Worm (Caenorhabditis elegans) whole organism, L1 larva: ENCODE data around the gene nhr-153.
A peak's percentile ranks its signal among the peaks of the same experiment; 100 is the strongest.

Experiments
- C34B4.2 ChIP-seq: sonication (generic microtip); optimal IDR thresholded peaks from 2 replicates; lab custom pipeline; 2017; ENCODE audit warnings: mild to moderate bottlenecking, missing genetic modification characterization, missing compliant biosample characterization
- F16B12.6 ChIP-seq: fragments of 150-350 bp; optimal IDR thresholded peaks from 2 replicates; lab custom pipeline; 2014; ENCODE audit warnings: missing biosample characterization, missing genetic modification characterization
- Y116A8C.19 ChIP-seq: sonication (generic microtip); optimal IDR thresholded peaks from 2 replicates; lab custom pipeline; 2016; ENCODE audit warnings: missing compliant biosample characterization, missing genetic modification characterization, borderline replicate concordance
- ama-1 ChIP-seq: fragments of 150-350 bp; optimal IDR thresholded peaks from 2 replicates; lab custom pipeline; 2014
- blmp-1 ChIP-seq: fragments of 150-350 bp; optimal IDR thresholded peaks from 2 replicates; lab custom pipeline; 2014; ENCODE audit warnings: missing biosample characterization, missing genetic modification characterization
- ceh-63 ChIP-seq: fragments of 200-800 bp; sonication (Bioruptor generic); optimal IDR thresholded peaks from 2 replicates; lab custom pipeline; 2018; ENCODE audit warnings: mild to moderate bottlenecking, missing genetic modification characterization, missing compliant biosample characterization
- ceh-82 ChIP-seq, 3 experiments: fragments of 150-350 bp in 1 of 3; sonication (generic microtip) in 2 of 3; optimal IDR thresholded peaks; 2 replicates each; lab custom pipeline; 2014 to 2017; ENCODE audit warnings: missing biosample characterization in 3 of 3, missing genetic modification characterization in 3 of 3
- dsc-1 ChIP-seq: sonication (generic microtip); optimal IDR thresholded peaks from 2 replicates; lab custom pipeline; 2016; ENCODE audit warnings: mild to moderate bottlenecking, missing genetic modification characterization, missing compliant biosample characterization
- efl-3 ChIP-seq: fragments of 200-800 bp; sonication (Bioruptor generic); optimal IDR thresholded peaks from 2 replicates; lab custom pipeline; 2018; ENCODE audit warnings: mild to moderate bottlenecking, missing genetic modification characterization, missing compliant biosample characterization
- elt-2 ChIP-seq: sonication (generic microtip); optimal IDR thresholded peaks from 2 replicates; lab custom pipeline; 2016; ENCODE audit warnings: missing genetic modification characterization, mild to moderate bottlenecking, inconsistent platforms, missing compliant biosample characterization, missing genetic modification reagents
- elt-3 ChIP-seq, 6 experiments: fragments of 150-350 bp in 1 of 6; sonication (generic microtip); optimal IDR thresholded peaks; 2 replicates each; lab custom pipeline; 2017 to 2018; ENCODE audit warnings: missing biosample characterization in 6 of 6, missing genetic modification characterization in 6 of 6, inconsistent platforms in 1 of 6
- fkh-4 ChIP-seq: sonication (generic microtip); optimal IDR thresholded peaks from 2 replicates; lab custom pipeline; 2016; ENCODE audit warnings: missing compliant biosample characterization, missing genetic modification characterization, borderline replicate concordance
- fos-1 ChIP-seq: fragments of 150-350 bp; optimal IDR thresholded peaks from 2 replicates; lab custom pipeline; 2014; ENCODE audit warnings: missing biosample characterization, missing genetic modification characterization
- lin-14 ChIP-seq: fragments of 200-800 bp; sonication (Bioruptor generic); optimal IDR thresholded peaks from 2 replicates; lab custom pipeline; 2018; ENCODE audit warnings: mild to moderate bottlenecking, missing genetic modification characterization, moderate library complexity, missing compliant biosample characterization
- lin-35 ChIP-seq, 2 experiments: fragments of 150-350 bp; optimal IDR thresholded peaks; 2 replicates each; lab custom pipeline; 2014; ENCODE audit warnings: missing biosample characterization in 2 of 2, missing genetic modification characterization in 2 of 2, missing genetic modification reagents in 2 of 2
- lin-39 ChIP-seq: fragments of 150-350 bp; optimal IDR thresholded peaks from 2 replicates; lab custom pipeline; 2014; ENCODE audit warnings: missing biosample characterization, missing genetic modification reagents, missing genetic modification characterization
- lir-3 ChIP-seq: sonication (generic microtip); optimal IDR thresholded peaks from 2 replicates; lab custom pipeline; 2016; ENCODE audit warnings: mild to moderate bottlenecking, missing genetic modification characterization, moderate library complexity, missing compliant biosample characterization; ENCODE audit not compliant: poor library complexity
- lsy-2 ChIP-seq, 2 experiments: fragments of 150-350 bp; optimal IDR thresholded peaks; 2 replicates each; lab custom pipeline; 2014; ENCODE audit warnings: missing biosample characterization in 2 of 2, missing genetic modification characterization in 2 of 2
- mab-9 ChIP-seq: fragments of 200-800 bp; sonication (Bioruptor generic); IDR thresholded peaks from 2 replicates; pipeline ENCODE4 v1.3.6; 2022; ENCODE audit warnings: missing genetic modification reagents, missing genetic modification characterization, missing compliant biosample characterization
- mdl-1 ChIP-seq, 2 experiments: fragments of 150-350 bp; optimal IDR thresholded peaks; 2 replicates each; lab custom pipeline; 2014 to 2017; ENCODE audit warnings: missing biosample characterization in 2 of 2, missing genetic modification characterization in 2 of 2, inconsistent platforms in 1 of 2
- mef-2 ChIP-seq: fragments of 150-350 bp; optimal IDR thresholded peaks from 2 replicates; lab custom pipeline; 2014; ENCODE audit warnings: missing biosample characterization, missing genetic modification characterization
- mep-1 ChIP-seq: fragments of 150-350 bp; optimal IDR thresholded peaks from 2 replicates; lab custom pipeline; 2014; ENCODE audit warnings: missing biosample characterization, missing genetic modification characterization
- nhr-19 ChIP-seq: fragments of 200-800 bp; sonication (Bioruptor generic); conservative IDR thresholded peaks from 2 replicates; pipeline ENCODE4 v1.3.6; 2022; ENCODE audit warnings: missing genetic modification characterization, missing compliant biosample characterization
- nhr-20 ChIP-seq: sonication (generic microtip); optimal IDR thresholded peaks from 2 replicates; lab custom pipeline; 2016; ENCODE audit warnings: mild to moderate bottlenecking, missing genetic modification characterization, missing compliant biosample characterization
- nhr-71 ChIP-seq: sonication (generic microtip); optimal IDR thresholded peaks from 2 replicates; lab custom pipeline; 2016; ENCODE audit warnings: mild to moderate bottlenecking, missing genetic modification characterization, moderate library complexity, missing compliant biosample characterization
- nhr-85 ChIP-seq: sonication (generic microtip); peaks from one replicate; lab custom pipeline; 2016; ENCODE audit warnings: missing genetic modification characterization, inconsistent platforms, missing compliant biosample characterization
- nhr-90 ChIP-seq: sonication (generic microtip); optimal IDR thresholded peaks from 2 replicates; lab custom pipeline; 2016; ENCODE audit warnings: mild to moderate bottlenecking, missing genetic modification characterization, missing compliant biosample characterization; ENCODE audit not compliant: poor library complexity
- pax-3 ChIP-seq: fragments of 200-800 bp; sonication (Bioruptor generic); optimal IDR thresholded peaks from 2 replicates; lab custom pipeline; 2018; ENCODE audit warnings: mild to moderate bottlenecking, missing genetic modification characterization, moderate library complexity, missing compliant biosample characterization
- pqm-1 ChIP-seq: sonication (generic microtip); optimal IDR thresholded peaks from 3 replicates; lab custom pipeline; 2017; ENCODE audit warnings: missing biosample characterization, missing genetic modification characterization
- skn-1 ChIP-seq: fragments of 150-350 bp; optimal IDR thresholded peaks from 2 replicates; lab custom pipeline; 2014; ENCODE audit warnings: missing biosample characterization, missing genetic modification characterization
- snpc-4 ChIP-seq: fragments of 150-350 bp; optimal IDR thresholded peaks from 2 replicates; lab custom pipeline; 2014; ENCODE audit warnings: missing biosample characterization, missing genetic modification characterization
- snu-23 ChIP-seq: sonication (generic microtip); optimal IDR thresholded peaks from 2 replicates; lab custom pipeline; 2016; ENCODE audit warnings: missing genetic modification characterization, missing compliant biosample characterization
- sptf-1 ChIP-seq: fragments of 150-350 bp; optimal IDR thresholded peaks from 2 replicates; lab custom pipeline; 2014; ENCODE audit warnings: missing biosample characterization, missing genetic modification characterization
- sup-37 ChIP-seq: fragments of 200-800 bp; sonication (Bioruptor generic); optimal IDR thresholded peaks from 2 replicates; lab custom pipeline; 2018; ENCODE audit warnings: mild to moderate bottlenecking, missing genetic modification characterization, missing compliant biosample characterization
- tbx-2 ChIP-seq: sonication (generic microtip); optimal IDR thresholded peaks from 2 replicates; lab custom pipeline; 2016; ENCODE audit warnings: missing genetic modification characterization, missing compliant biosample characterization
- unc-86 ChIP-seq: sonication (generic microtip); optimal IDR thresholded peaks from 2 replicates; lab custom pipeline; 2016; ENCODE audit warnings: missing genetic modification characterization, missing compliant biosample characterization
- xbp-1 ChIP-seq: sonication (generic microtip); optimal IDR thresholded peaks from 2 replicates; lab custom pipeline; 2016; ENCODE audit warnings: missing genetic modification characterization, missing compliant biosample characterization
- zag-1 ChIP-seq: fragments of 150-350 bp; optimal IDR thresholded peaks from 2 replicates; lab custom pipeline; 2014; ENCODE audit warnings: missing biosample characterization, missing genetic modification characterization

The nhr-153 gene

DNA sequence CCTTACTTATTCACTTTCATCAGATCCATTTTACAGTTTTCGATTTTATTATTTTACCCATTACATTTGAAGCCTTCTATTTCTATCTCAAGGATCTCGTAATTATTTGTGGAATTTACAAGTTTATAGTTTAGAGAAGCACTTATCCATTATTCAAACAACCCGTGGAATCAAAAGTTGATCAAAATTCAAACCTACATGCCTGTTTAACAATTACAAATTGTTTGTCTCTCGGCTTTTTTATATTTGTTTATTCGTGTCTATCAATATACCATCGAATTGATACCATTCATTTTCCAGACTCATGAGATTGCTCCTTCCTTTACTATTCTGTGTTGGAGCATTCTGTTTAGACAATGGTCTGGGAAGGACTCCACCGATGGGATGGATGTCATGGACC is 17.1 kb upstream of the nhr-153 start, which contains the start of gene gana-1:
TSS of gene gana-1 (plus strand) at position 301 of the 400 bp plus-strand sequence.
- TF ChIP-seq fkh-4 (tag; lab: Kevin White, UChicago) (no peak), skn-1 (no peak), sptf-1 (tag; lab: Kevin White, UChicago) (no peak), Y116A8C.19 (no peak), pax-3 (no peak), lir-3 (tag; lab: Kevin White, UChicago) (no peak), mab-9 (GFP tag; lab: Robert Waterston, UW) (no peak), efl-3 (GFP tag; lab: Kevin White, UChicago) (no peak), pqm-1 (no peak)

DNA sequence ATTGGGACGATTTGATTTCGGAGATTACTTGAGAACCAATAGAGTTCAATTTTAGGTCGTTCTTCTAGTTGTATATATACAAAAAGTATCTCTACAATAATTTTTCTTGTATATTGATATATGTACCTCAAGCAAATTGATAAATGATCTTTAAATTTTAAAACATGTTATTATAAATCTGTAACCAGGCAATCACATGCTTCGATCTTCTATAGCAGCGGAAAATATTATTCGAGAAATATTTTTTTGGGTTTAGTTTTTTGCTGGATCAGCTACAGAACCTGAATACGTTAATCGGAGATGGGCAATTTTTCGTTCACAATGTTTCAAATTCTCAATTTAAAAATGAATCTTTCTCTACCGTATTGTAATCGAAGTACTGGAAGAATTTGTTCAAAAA is 15.2 kb upstream of the nhr-153 start, which contains the start of gene R07B7.12:
TSS of gene R07B7.12 (plus strand) at position 301 of the 400 bp plus-strand sequence.
- TF ChIP-seq ceh-82 (tag; optimal IDR thresholded peaks at IDR 0.05; lab: Kevin White, UChicago) (no peak), lin-39 (tag; lab: Kevin White, UChicago) (no peak)
- TF ChIP-seq, all 84 proteins: peak for 0

DNA sequence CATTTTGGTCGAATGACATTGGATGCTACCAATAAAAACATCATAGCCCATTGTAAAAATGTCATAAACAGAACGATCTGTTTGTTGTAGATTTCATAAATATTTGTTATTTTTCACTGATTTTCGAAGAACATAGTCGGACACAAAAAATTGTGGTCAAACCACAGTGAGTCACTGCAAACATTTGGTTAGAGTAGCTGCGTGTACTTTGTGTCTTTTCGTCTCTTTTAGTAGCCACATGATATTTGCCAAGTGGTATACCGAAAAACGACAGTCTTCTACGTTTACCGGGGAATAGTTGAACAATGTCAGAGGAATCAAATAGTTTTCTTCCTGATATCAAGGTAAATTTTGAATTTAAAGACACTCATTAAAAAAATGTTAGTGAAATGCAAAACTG is 12.3 kb upstream of the nhr-153 start, which contains the start of gene nhr-206:
TSS of gene nhr-206 (plus strand) at position 248 of the 400 bp plus-strand sequence.
- TF ChIP-seq Y116A8C.19 (no peak), dsc-1 (tag; lab: Kevin White, UChicago) (no peak), nhr-20 (tag; lab: Kevin White, UChicago) (peak; percentile 70), lir-3 (tag; lab: Kevin White, UChicago) (peak; percentile 17), ama-1 (lab: Kevin White, UChicago) (no peak), C34B4.2 (tag; lab: Kevin White, UChicago) (no peak), tbx-2 (tag; lab: Kevin White, UChicago) (peak; percentile 9), nhr-71 (tag; lab: Kevin White, UChicago) (peak; percentile 47), nhr-85 (tag; lab: Kevin White, UChicago) (peak; percentile 77), nhr-19 (GFP tag; lab: Robert Waterston, UW) (peak; percentile 21; the same call in 1 of the 2 replicates), lin-35 (GFP tag; optimal IDR thresholded peaks at IDR 0.05; lab: Kevin White, UChicago) (peak in 1 of 2 experiments; percentile 58), lin-14 (GFP tag; lab: Kevin White, UChicago) (peak; percentile 77), fos-1 (no peak), blmp-1 (tag; lab: Kevin White, UChicago) (peak; percentile 45), nhr-90 (tag; lab: Kevin White, UChicago) (peak; percentile 11), fkh-4 (tag; lab: Kevin White, UChicago) (no peak), snu-23 (GFP tag; lab: Kevin White, UChicago) (peak; percentile 52), xbp-1 (no peak), sup-37 (GFP tag; lab: Kevin White, UChicago) (no peak), elt-2 (tag; lab: Kevin White, UChicago) (peak; percentile 22), lsy-2 (tag; optimal IDR thresholded peaks at IDR 0.05; lab: Kevin White, UChicago) (peak in 1 of 2 experiments; percentile 11), ceh-63 (no peak), elt-3 (tag; optimal IDR thresholded peaks at IDR 0.05; lab: Kevin White, UChicago) (peak in 2 of 6 experiments; percentile 13 to 31), F16B12.6 (tag; lab: Kevin White, UChicago) (no peak), mef-2 (no peak), snpc-4 (no peak), mdl-1 (tag; optimal IDR thresholded peaks at IDR 0.05; lab: Kevin White, UChicago) (peak in 1 of 2 experiments; percentile 40), skn-1 (peak; percentile 10), unc-86 (no peak), zag-1 (tag; lab: Kevin White, UChicago) (no peak), mep-1 (tag; lab: Kevin White, UChicago) (peak; percentile 18)
- TF ChIP-seq, all 84 proteins: peak for 17
